Fruit fly (Drosophila melanogaster) whole organism, adult: ENCODE measurements around the gene IFT57.

Experiments
- CG12768 ChIP-seq: fragments of 200-800 bp; sonication (Bioruptor generic); optimal IDR thresholded peaks from 2 replicates; lab custom pipeline; 2017; ENCODE audit warnings: missing biosample characterization, missing genetic modification characterization, mild to moderate bottlenecking, moderate library complexity, missing genetic modification reagents
- CG1620 ChIP-seq: fragments of 200-800 bp; sonication (Bioruptor generic); optimal IDR thresholded peaks from 2 replicates; lab custom pipeline; 2016; ENCODE audit warnings: missing biosample characterization, missing genetic modification characterization
- CG33017 ChIP-seq: fragments of 200-800 bp; sonication (Bioruptor generic); optimal IDR thresholded peaks from 2 replicates; lab custom pipeline; 2018; ENCODE audit warnings: missing biosample characterization, mild to moderate bottlenecking, missing genetic modification characterization, moderate library complexity
- cic ChIP-seq: fragments of 200-800 bp; sonication (Bioruptor generic); optimal IDR thresholded peaks from 2 replicates; lab custom pipeline; 2017; ENCODE audit warnings: missing biosample characterization, mild to moderate bottlenecking, missing genetic modification characterization, moderate library complexity
- kay ChIP-seq: fragments of 200-800 bp; sonication (Bioruptor generic); peaks from one replicate; lab custom pipeline; 2016; ENCODE audit warnings: missing biosample characterization, missing genetic modification characterization, borderline replicate concordance

- TF ChIP-seq CG1620 (no peak), CG12768 (GFP tag; lab: Kevin White, UChicago) (no peak), cic (GFP tag; lab: Kevin White, UChicago) (no peak), kay (GFP tag; lab: Kevin White, UChicago) (peak; percentile 32), CG33017 (tag; lab: Kevin White, UChicago) (no peak)
Measured at dm6 chr2L:3506806-3507205, 23.8 kb upstream of the IFT57 start.
